In genomic region chr3L:8396187-8396586, dm6 we compare ENCODE assay signal across 2 fruit fly cellular contexts.
TF ChIP-seq lines count a peak whose summit lies in the region.

No protein-coding gene starts in this region.

- TF ChIP-seq CTCF in whole organism, embryonic (GFP tag; optimal IDR thresholded peaks at IDR 0.05; lab: Kevin White, UChicago), result no peak

TF ChIP-seq in whole organism, adult, 20 proteins besides CTCF, POLR2A, EP300 and RAD21:
- no peak for TF ChIP-seq CG14711 (tag; optimal IDR thresholded peaks at IDR 0.05; lab: Kevin White, UChicago)
- peak; percentile 95 for TF ChIP-seq tj (GFP tag; optimal IDR thresholded peaks at IDR 0.05; lab: Kevin White, UChicago)
- TF ChIP-seq CG11617 (GFP tag; optimal IDR thresholded peaks at IDR 0.05; lab: Kevin White, UChicago), result no peak

TF ChIP-seq in whole organism, embryonic, 481 proteins besides CTCF, POLR2A, EP300 and RAD21:
- TF ChIP-seq twi (tag; optimal IDR thresholded peaks at IDR 0.05; lab: Kevin White, UChicago) (peak; percentile 36), gcm (GFP tag; optimal IDR thresholded peaks at IDR 0.05; lab: Kevin White, UChicago) (no peak), schlank (tag; optimal IDR thresholded peaks at IDR 0.05; lab: Kevin White, UChicago) (no peak), salm (tag; optimal IDR thresholded peaks at IDR 0.05; lab: Kevin White, UChicago) (no peak), CG17568 (GFP tag; optimal IDR thresholded peaks at IDR 0.05; lab: Kevin White, UChicago) (no peak), cg (GFP tag; optimal IDR thresholded peaks at IDR 0.05; lab: Kevin White, UChicago) (peak; percentile 65), ems (GFP tag; optimal IDR thresholded peaks at IDR 0.05; lab: Kevin White, UChicago) (no peak), nerfin-1 (tag; optimal IDR thresholded peaks at IDR 0.05; lab: Kevin White, UChicago) (peak; percentile 40), CG4617 (GFP tag; optimal IDR thresholded peaks at IDR 0.05; lab: Kevin White, UChicago; ENCODE audit: borderline replicate concordance) (no peak), CG15601 (tag; optimal IDR thresholded peaks at IDR 0.05; lab: Kevin White, UChicago) (no peak), croc (GFP tag; conservative IDR thresholded peaks at IDR 0.05; lab: Robert Waterston, UW) (no peak), CG7357 (GFP tag; IDR thresholded peaks at IDR 0.05; lab: Robert Waterston, UW) (no peak), Neu2 (GFP tag; optimal IDR thresholded peaks at IDR 0.05; lab: Kevin White, UChicago; ENCODE audit: borderline replicate concordance) (no peak)
TF ChIP-seq in whole organism, embryonic: peak in this region for 3.
